Worm (Caenorhabditis elegans): Measurements from ENCODE around the gene npr-24.

DNA sequence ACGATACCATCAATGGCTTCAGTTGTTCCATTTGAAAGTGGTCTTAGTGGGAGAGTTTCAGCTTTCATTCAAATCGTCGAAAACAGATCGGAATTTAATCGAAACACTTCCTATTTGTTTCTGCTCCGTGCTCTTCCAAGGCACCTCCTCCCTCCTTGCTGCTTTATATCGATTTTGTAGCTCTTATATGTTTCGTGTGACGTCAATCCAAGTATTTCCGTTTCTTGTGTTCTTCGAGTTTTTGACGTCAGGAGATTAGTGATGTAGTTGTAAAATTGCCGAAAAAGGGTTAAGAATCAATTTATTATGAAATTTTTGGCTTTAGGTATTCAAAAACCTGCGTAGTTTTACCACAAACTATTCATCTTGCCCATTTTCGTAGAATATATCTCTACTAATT, 20.0 kb downstream of the npr-24 start, which contains the start of gene ZK54.3:
- TF ChIP-seq ztf-11 (tag; optimal IDR thresholded peaks at IDR 0.05) (no peak), egl-27 (tag; optimal IDR thresholded peaks at IDR 0.05) (no peak), lir-3 (tag; optimal IDR thresholded peaks at IDR 0.05) (no peak)

Measured in whole organism, L4 larva.